Fruit fly (Drosophila melanogaster) whole organism, embryonic: ENCODE measurements around the gene rogdi.

ENCODE experiments used
- BtbVII ChIP-seq: fragments of 200-800 bp; sonication (Bioruptor generic); optimal IDR thresholded peaks from 3 replicates; lab custom pipeline; 2017; ENCODE audit warnings: missing biosample characterization, mild to moderate bottlenecking, missing genetic modification characterization
- CG11504 ChIP-seq: fragments of 200-800 bp; sonication (Bioruptor generic); optimal IDR thresholded peaks from 3 replicates; lab custom pipeline; 2019; ENCODE audit warnings: missing biosample characterization, mild to moderate bottlenecking, missing genetic modification characterization, moderate library complexity
- CG11696 ChIP-seq: fragments of 200-800 bp; sonication (Bioruptor generic); IDR thresholded peaks from 2 replicates; pipeline ENCODE4 v1.3.6; 2022; ENCODE audit warnings: missing biosample characterization, missing genetic modification characterization
- CG12071 ChIP-seq: fragments of 200-800 bp; sonication (Bioruptor generic); optimal IDR thresholded peaks from 3 replicates; lab custom pipeline; 2018; ENCODE audit warnings: missing biosample characterization, mild to moderate bottlenecking, missing genetic modification characterization
- CG1529 ChIP-seq: fragments of 200-800 bp; sonication (Bioruptor generic); optimal IDR thresholded peaks from 3 replicates; lab custom pipeline; 2018; ENCODE audit warnings: missing biosample characterization, missing genetic modification characterization
- CG15479 ChIP-seq: fragments of 200-800 bp; sonication (Bioruptor generic); optimal IDR thresholded peaks from 3 replicates; lab custom pipeline; 2019; ENCODE audit warnings: missing biosample characterization, mild to moderate bottlenecking, missing genetic modification characterization, moderate library complexity
- CG1603 ChIP-seq: fragments of 200-800 bp; sonication (Bioruptor generic); optimal IDR thresholded peaks from 2 replicates; lab custom pipeline; 2019; ENCODE audit warnings: missing biosample characterization, mild to moderate bottlenecking, missing genetic modification characterization, moderate library complexity
- CG17328 ChIP-seq: fragments of 200-800 bp; sonication (Bioruptor generic); IDR thresholded peaks from 2 replicates; pipeline ENCODE4 v1.3.6; 2022; ENCODE audit warnings: missing biosample characterization, missing genetic modification characterization
- CG17612 ChIP-seq: fragments of 200-800 bp; sonication (Bioruptor generic); IDR thresholded peaks from 2 replicates; pipeline ENCODE4 v1.3.6; 2022; ENCODE audit warnings: missing biosample characterization, missing genetic modification characterization
- CG17829 ChIP-seq: fragments of 200-800 bp; optimal IDR thresholded peaks from 2 replicates; lab custom pipeline; 2019; ENCODE audit warnings: missing biosample characterization, mild to moderate bottlenecking, missing genetic modification characterization, moderate library complexity
- CG4617 ChIP-seq: fragments of 200-800 bp; sonication (Bioruptor generic); optimal IDR thresholded peaks from 3 replicates; lab custom pipeline; 2016; ENCODE audit warnings: missing biosample characterization, missing genetic modification characterization, borderline replicate concordance
- CG4820 ChIP-seq: fragments of 200-800 bp; sonication (Bioruptor generic); optimal IDR thresholded peaks from 3 replicates; lab custom pipeline; 2016; ENCODE audit warnings: missing biosample characterization, missing genetic modification characterization
- CG5180 ChIP-seq: fragments of 200-800 bp; sonication (Bioruptor generic); optimal IDR thresholded peaks from 3 replicates; lab custom pipeline; 2017; ENCODE audit warnings: missing biosample characterization, missing genetic modification characterization, mild to moderate bottlenecking, moderate library complexity, missing genetic modification reagents
- CG7745 ChIP-seq: fragments of 200-800 bp; sonication (Bioruptor generic); optimal IDR thresholded peaks from 2 replicates; lab custom pipeline; 2018; ENCODE audit warnings: missing biosample characterization, mild to moderate bottlenecking, missing genetic modification characterization, moderate library complexity
- CG7839 ChIP-seq: fragments of 200-800 bp; sonication (Bioruptor generic); optimal IDR thresholded peaks from 3 replicates; lab custom pipeline; 2018; ENCODE audit warnings: missing biosample characterization, mild to moderate bottlenecking, missing genetic modification characterization, moderate library complexity
- CG9932 ChIP-seq: fragments of 200-800 bp; sonication (Bioruptor generic); IDR thresholded peaks from 2 replicates; pipeline ENCODE4 v1.3.6; 2022; ENCODE audit warnings: missing biosample characterization, missing genetic modification characterization
- CoRest ChIP-seq: fragments of 200-800 bp; sonication (Bioruptor generic); optimal IDR thresholded peaks from 3 replicates; lab custom pipeline; 2018; ENCODE audit warnings: missing biosample characterization, mild to moderate bottlenecking, missing genetic modification characterization, moderate library complexity
- D ChIP-seq, 2 experiments: fragments of 200-800 bp in 1 of 2; fragments of >200 bp in 1 of 2; sonication (Bioruptor generic) in 1 of 2; optimal IDR thresholded peaks; 2 replicates in 1 of 2; 3 replicates in 1 of 2; lab custom pipeline; 2017; ENCODE audit warnings: mild to moderate bottlenecking in 1 of 2, missing biosample characterization in 1 of 2, missing genetic modification characterization in 1 of 2, missing genetic modification reagents in 1 of 2
- Drgx ChIP-seq: fragments of 200-800 bp; sonication (Bioruptor generic); IDR thresholded peaks from 2 replicates; pipeline ENCODE4 v1.3.6; 2022; ENCODE audit warnings: missing biosample characterization, missing genetic modification characterization
- Elba2 ChIP-seq: fragments of 200-800 bp; sonication (Bioruptor generic); optimal IDR thresholded peaks from 3 replicates; lab custom pipeline; 2016; ENCODE audit warnings: missing biosample characterization, missing genetic modification characterization
- HLH4C ChIP-seq: fragments of 200-800 bp; sonication (Bioruptor generic); IDR thresholded peaks from 3 replicates; pipeline ENCODE4 v1.3.6; 2022; ENCODE audit warnings: missing biosample characterization, missing genetic modification characterization; ENCODE audit not compliant: partially characterized antibody
- Hmx ChIP-seq: fragments of 200-800 bp; sonication (Bioruptor generic); optimal IDR thresholded peaks from 2 replicates; lab custom pipeline; 2016; ENCODE audit warnings: missing biosample characterization, missing genetic modification characterization
- Jarid2 ChIP-seq: fragments of 200-800 bp; sonication (Bioruptor generic); optimal IDR thresholded peaks from 3 replicates; lab custom pipeline; 2017; ENCODE audit warnings: mild to moderate bottlenecking, missing biosample characterization, missing genetic modification reagents, missing genetic modification characterization
- Six4 ChIP-seq: fragments of 200-800 bp; sonication (Bioruptor generic); optimal IDR thresholded peaks from 2 replicates; lab custom pipeline; 2016; ENCODE audit warnings: missing biosample characterization, missing genetic modification characterization
- Trl ChIP-seq, 3 experiments: fragments of >200 bp in 2 of 3; fragments of 200-800 bp in 1 of 3; sonication (Bioruptor generic) in 1 of 3; optimal IDR thresholded peaks; 2 replicates in 1 of 3; 3 replicates in 2 of 3; lab custom pipeline; 2016 to 2017; ENCODE audit warnings: missing biosample characterization in 1 of 3, missing genetic modification characterization in 1 of 3
- ato ChIP-seq: fragments of 200-800 bp; sonication (Bioruptor generic); IDR thresholded peaks from 2 replicates; pipeline ENCODE4 v1.3.6; 2022; ENCODE audit warnings: missing biosample characterization, missing genetic modification characterization; ENCODE audit not compliant: partially characterized antibody
- br ChIP-seq: fragments of >200 bp; optimal IDR thresholded peaks from 2 replicates; lab custom pipeline; 2017
- bsh ChIP-seq, 2 experiments: fragments of 200-800 bp; sonication (Bioruptor generic); optimal IDR thresholded peaks; 2 replicates each; lab custom pipeline; 2017 to 2018; ENCODE audit warnings: mild to moderate bottlenecking in 2 of 2, missing biosample characterization in 2 of 2, missing genetic modification characterization in 2 of 2, moderate library complexity in 1 of 2
- cas ChIP-seq: fragments of 200-800 bp; sonication (Bioruptor generic); IDR thresholded peaks from 2 replicates; pipeline ENCODE4 v1.3.6; 2022; ENCODE audit warnings: missing biosample characterization, missing genetic modification characterization
- chinmo ChIP-seq: fragments of 200-800 bp; sonication (Bioruptor generic); IDR thresholded peaks from 4 replicates; pipeline ENCODE4 v1.3.6; 2022; ENCODE audit warnings: missing biosample characterization, missing genetic modification characterization; ENCODE audit not compliant: partially characterized antibody
- corto ChIP-seq: fragments of 200-800 bp; sonication (Bioruptor generic); optimal IDR thresholded peaks from 2 replicates; lab custom pipeline; 2016; ENCODE audit warnings: missing biosample characterization, mild to moderate bottlenecking, missing genetic modification characterization, moderate library complexity
- dmrt99B ChIP-seq: fragments of 200-800 bp; sonication (Bioruptor generic); optimal IDR thresholded peaks from 2 replicates; lab custom pipeline; 2018; ENCODE audit warnings: missing biosample characterization, mild to moderate bottlenecking, missing genetic modification characterization, moderate library complexity
- gem ChIP-seq: fragments of 200-800 bp; sonication (Bioruptor generic); optimal IDR thresholded peaks from 2 replicates; lab custom pipeline; 2019; ENCODE audit warnings: missing biosample characterization, mild to moderate bottlenecking, missing genetic modification characterization, moderate library complexity
- gsb ChIP-seq: fragments of 200-800 bp; sonication (Bioruptor generic); IDR thresholded peaks from 2 replicates; pipeline ENCODE4 v1.3.6; 2022; ENCODE audit warnings: missing biosample characterization, missing genetic modification characterization
- gsb-n ChIP-seq: fragments of 200-800 bp; sonication (Bioruptor generic); optimal IDR thresholded peaks from 3 replicates; lab custom pipeline; 2018; ENCODE audit warnings: missing biosample characterization, mild to moderate bottlenecking, missing genetic modification characterization
- jing ChIP-seq: fragments of 200-800 bp; sonication (Bioruptor generic); optimal IDR thresholded peaks from 2 replicates; lab custom pipeline; 2018; ENCODE audit warnings: missing biosample characterization, mild to moderate bottlenecking, missing genetic modification characterization
- org-1 ChIP-seq: fragments of 200-800 bp; sonication (Bioruptor generic); optimal IDR thresholded peaks from 2 replicates; lab custom pipeline; 2017; ENCODE audit warnings: missing biosample characterization, missing genetic modification characterization
- pan ChIP-seq, 4 experiments: fragments of >200 bp in 3 of 4; fragments of 200-800 bp in 1 of 4; sonication (Bioruptor generic) in 1 of 4; optimal IDR thresholded peaks in 3 of 4; IDR thresholded peaks in 1 of 4; 2 replicates each; pipeline versions ENCODE4 v1.3.6 to Lab custom; 2017 to 2022; ENCODE audit warnings: missing biosample characterization in 2 of 4, missing genetic modification characterization in 2 of 4, mixed read lengths in 1 of 4
- ranshi ChIP-seq: fragments of 200-800 bp; sonication (Bioruptor generic); IDR thresholded peaks from 2 replicates; pipeline ENCODE4 v1.3.6; 2022; ENCODE audit warnings: missing biosample characterization, missing genetic modification characterization
- schlank ChIP-seq: fragments of 200-800 bp; sonication (Bioruptor generic); optimal IDR thresholded peaks from 2 replicates; lab custom pipeline; 2018; ENCODE audit warnings: missing biosample characterization, mild to moderate bottlenecking, missing genetic modification characterization
- sisA ChIP-seq: fragments of 200-800 bp; sonication (Bioruptor generic); IDR thresholded peaks from 2 replicates; pipeline ENCODE4 v1.3.6; 2022; ENCODE audit warnings: missing biosample characterization, missing genetic modification characterization
- twi ChIP-seq: fragments of 200-800 bp; optimal IDR thresholded peaks from 2 replicates; lab custom pipeline; 2019; ENCODE audit warnings: missing biosample characterization, mild to moderate bottlenecking, missing genetic modification characterization, moderate library complexity
- zen ChIP-seq: fragments of 200-800 bp; sonication (Bioruptor generic); optimal IDR thresholded peaks from 3 replicates; lab custom pipeline; 2018; ENCODE audit warnings: missing biosample characterization, mild to moderate bottlenecking, missing genetic modification characterization, moderate library complexity
- zfh1 ChIP-seq: fragments of 200-800 bp; sonication (Bioruptor generic); IDR thresholded peaks from 3 replicates; pipeline ENCODE4 v1.3.6; 2022; ENCODE audit warnings: missing biosample characterization, missing genetic modification characterization

The rogdi gene

dm6 chr3L:17009715-17010491 lies 39.4 kb upstream of the rogdi start (continued):
- peak; percentile 63 for TF ChIP-seq CG5180
- TF ChIP-seq twi (tag; lab: Kevin White, UChicago) = peak; percentile 27
- no peak for TF ChIP-seq cas (GFP tag; lab: Robert Waterston, UW)
- no peak for TF ChIP-seq CG1529 (GFP tag; lab: Kevin White, UChicago)
- no peak for TF ChIP-seq CG17612
- peak; percentile 9 for TF ChIP-seq org-1 (GFP tag; lab: Kevin White, UChicago)
- no peak for TF ChIP-seq schlank
- no peak for TF ChIP-seq br (lab: Kevin White, UChicago)
- 0 out of 2 replicates have a peak, but pooled peaks have one; percentile 3 for TF ChIP-seq CG17328
- TF ChIP-seq CG12071 (GFP tag; lab: Kevin White, UChicago) = peak; percentile 37
- no peak for TF ChIP-seq CG7745 (tag; lab: Kevin White, UChicago)
- peak; percentile 95 for TF ChIP-seq CG11696 (GFP tag; lab: Robert Waterston, UW)
- TF ChIP-seq CG1603 (tag; lab: Kevin White, UChicago) = peak; percentile 34

- TF ChIP-seq HLH4C (GFP tag; lab: Robert Waterston, UW) (no peak), CG4820 (GFP tag; lab: Kevin White, UChicago) (no peak), CG9932 (GFP tag; lab: Robert Waterston, UW) (peak; percentile 20; the same call in 1 of the 2 replicates), Elba2 (GFP tag; lab: Kevin White, UChicago) (peak; percentile 46), Hmx (GFP tag; lab: Kevin White, UChicago) (no peak), CoRest (tag; lab: Kevin White, UChicago) (no peak), gsb-n (tag; lab: Kevin White, UChicago) (peak; percentile 15), Drgx (GFP tag; lab: Robert Waterston, UW) (peak; percentile 36; the same call in 1 of the 2 replicates), Jarid2 (GFP tag; lab: Kevin White, UChicago) (no peak), BtbVII (no peak), CG4617 (GFP tag; lab: Kevin White, UChicago) (no peak), ranshi (0 out of 2 replicates have a peak, but pooled peaks have one; percentile 24), ato (GFP tag; lab: Robert Waterston, UW) (0 out of 2 replicates have a peak, but pooled peaks have one; percentile 25), dmrt99B (tag; lab: Kevin White, UChicago) (peak; percentile 32), chinmo (GFP tag; lab: Robert Waterston, UW) (no peak), gsb (GFP tag; lab: Robert Waterston, UW) (0 out of 2 replicates have a peak, but pooled peaks have one; percentile 0), bsh (GFP tag; optimal IDR thresholded peaks at IDR 0.05; lab: Kevin White, UChicago) (peak in 1 of 2 experiments; percentile 34), CG11504 (peak; percentile 26), zfh1 (GFP tag; lab: Robert Waterston, UW) (0 out of 3 replicates have a peak, but pooled peaks have one; percentile 36), Trl (optimal IDR thresholded peaks at IDR 0.05; lab: Kevin White, UChicago) (peak; percentile 6 to 10), Trl (GFP tag; optimal IDR thresholded peaks at IDR 0.05; lab: Kevin White, UChicago) (no peak), gem (tag; lab: Kevin White, UChicago) (peak; percentile 72), corto (GFP tag; lab: Kevin White, UChicago) (peak; percentile 5), CG17829 (tag; lab: Kevin White, UChicago) (no peak), zen (tag; lab: Kevin White, UChicago) (peak; percentile 63), Six4 (GFP tag; lab: Kevin White, UChicago) (peak; percentile 3), pan (optimal IDR thresholded peaks at IDR 0.05; lab: Kevin White, UChicago) (no peak), pan (GFP tag; optimal IDR thresholded peaks at IDR 0.05 in 1 of 2, IDR thresholded peaks at IDR 0.05 in 1 of 2) (no peak), CG7839 (tag; lab: Kevin White, UChicago) (peak; percentile 38), D (optimal IDR thresholded peaks at IDR 0.05; lab: Kevin White, UChicago) (peak; percentile 79), D (GFP tag; optimal IDR thresholded peaks at IDR 0.05; lab: Kevin White, UChicago) (no peak), sisA (GFP tag; lab: Robert Waterston, UW) (peak; percentile 8; the same call in 1 of the 2 replicates), jing (GFP tag; lab: Kevin White, UChicago) (no peak), CG15479 (GFP tag; lab: Kevin White, UChicago) (peak; percentile 97)
Observed at dm6 chr3L:17010492-17011303, 38.6 kb upstream of the rogdi start.
